Fruit fly (Drosophila melanogaster) whole organism, embryonic: ENCODE results near the gene Sodh2.

ENCODE experiments used
- Awh ChIP-seq: fragments of 200-800 bp; sonication (Bioruptor generic); IDR thresholded peaks from 2 replicates; pipeline ENCODE4, ENCODE4 v1.3.6; 2022; ENCODE audit warnings: missing biosample characterization, missing genetic modification characterization
- B-H2 ChIP-seq: fragments of 200-800 bp; sonication (Bioruptor generic); optimal IDR thresholded peaks from 2 replicates; lab custom pipeline; 2018; ENCODE audit warnings: missing biosample characterization, mild to moderate bottlenecking, missing genetic modification characterization
- CG10274 ChIP-seq: fragments of 200-800 bp; sonication (Bioruptor generic); optimal IDR thresholded peaks from 3 replicates; lab custom pipeline; 2017; ENCODE audit warnings: missing biosample characterization, mild to moderate bottlenecking, missing genetic modification characterization
- CG10959 ChIP-seq: fragments of 200-800 bp; sonication (Bioruptor generic); IDR thresholded peaks from 2 replicates; pipeline ENCODE4 v1.3.6; 2022; ENCODE audit warnings: missing biosample characterization, missing genetic modification characterization
- CG12104 ChIP-seq: fragments of 200-800 bp; sonication (Bioruptor generic); optimal IDR thresholded peaks from 3 replicates; lab custom pipeline; 2016; ENCODE audit warnings: missing biosample characterization, missing genetic modification characterization
- CG12942 ChIP-seq: fragments of 200-800 bp; sonication (Bioruptor generic); optimal IDR thresholded peaks from 3 replicates; lab custom pipeline; 2016; ENCODE audit warnings: missing biosample characterization, missing genetic modification characterization
- CG14050 ChIP-seq: fragments of 200-800 bp; sonication (Bioruptor generic); IDR thresholded peaks from 3 replicates; pipeline ENCODE4 v1.3.6; 2022; ENCODE audit warnings: missing biosample characterization, missing genetic modification characterization
- CG14441 ChIP-seq: fragments of 200-800 bp; sonication (Bioruptor generic); IDR thresholded peaks from 2 replicates; pipeline ENCODE4 v1.3.6; 2022; ENCODE audit warnings: missing biosample characterization, missing genetic modification characterization
- CG15479 ChIP-seq: fragments of 200-800 bp; sonication (Bioruptor generic); optimal IDR thresholded peaks from 3 replicates; lab custom pipeline; 2019; ENCODE audit warnings: missing biosample characterization, mild to moderate bottlenecking, missing genetic modification characterization, moderate library complexity
- CG15601 ChIP-seq: fragments of 200-800 bp; sonication (Bioruptor generic); optimal IDR thresholded peaks from 3 replicates; lab custom pipeline; 2019; ENCODE audit warnings: missing biosample characterization, mild to moderate bottlenecking, missing genetic modification characterization, moderate library complexity
- CG16813 ChIP-seq: fragments of 200-800 bp; sonication (Bioruptor generic); IDR thresholded peaks from 3 replicates; pipeline ENCODE4 v1.3.6; 2022; ENCODE audit warnings: missing biosample characterization, missing genetic modification characterization; ENCODE audit not compliant: partially characterized antibody
- CG17359 ChIP-seq: fragments of 200-800 bp; sonication (Bioruptor generic); optimal IDR thresholded peaks from 3 replicates; lab custom pipeline; 2018; ENCODE audit warnings: missing biosample characterization, mild to moderate bottlenecking, missing genetic modification characterization, moderate library complexity
- CG1792 ChIP-seq: fragments of 200-800 bp; sonication (Bioruptor generic); optimal IDR thresholded peaks from 2 replicates; lab custom pipeline; 2016; ENCODE audit warnings: missing biosample characterization, missing genetic modification characterization
- CG2712 ChIP-seq: fragments of 200-800 bp; optimal IDR thresholded peaks from 3 replicates; lab custom pipeline; 2019; ENCODE audit warnings: missing biosample characterization, mild to moderate bottlenecking, missing genetic modification characterization, moderate library complexity
- CG3163 ChIP-seq: fragments of 200-800 bp; sonication (Bioruptor generic); optimal IDR thresholded peaks from 3 replicates; lab custom pipeline; 2016; ENCODE audit warnings: missing biosample characterization, missing genetic modification characterization
- CG33213 ChIP-seq: fragments of 200-800 bp; sonication (Bioruptor generic); optimal IDR thresholded peaks from 3 replicates; lab custom pipeline; 2016; ENCODE audit warnings: missing biosample characterization, missing genetic modification characterization
- CG5180 ChIP-seq: fragments of 200-800 bp; sonication (Bioruptor generic); optimal IDR thresholded peaks from 3 replicates; lab custom pipeline; 2017; ENCODE audit warnings: missing biosample characterization, missing genetic modification characterization, mild to moderate bottlenecking, moderate library complexity, missing genetic modification reagents
- CG6254 ChIP-seq: fragments of 200-800 bp; sonication (Bioruptor generic); optimal IDR thresholded peaks from 3 replicates; lab custom pipeline; 2017; ENCODE audit warnings: mild to moderate bottlenecking, missing biosample characterization, missing genetic modification reagents, missing genetic modification characterization
- CG6683 ChIP-seq: fragments of 200-800 bp; sonication (Bioruptor generic); optimal IDR thresholded peaks from 2 replicates; lab custom pipeline; 2017; ENCODE audit warnings: missing biosample characterization, mild to moderate bottlenecking, missing genetic modification characterization, missing genetic modification reagents
- CG7271 ChIP-seq: fragments of 200-800 bp; sonication (Bioruptor generic); optimal IDR thresholded peaks from 2 replicates; lab custom pipeline; 2018; ENCODE audit warnings: missing biosample characterization, mild to moderate bottlenecking, missing genetic modification characterization, moderate library complexity
- CG7357 ChIP-seq: fragments of 200-800 bp; sonication (Bioruptor generic); IDR thresholded peaks from 3 replicates; pipeline ENCODE4 v1.3.6; 2022; ENCODE audit warnings: missing biosample characterization, missing genetic modification characterization
- CG8290 ChIP-seq, 3 experiments: fragments of 200-800 bp; sonication (Bioruptor generic); optimal IDR thresholded peaks; 2 replicates each; lab custom pipeline; 2016 to 2019; ENCODE audit warnings: missing biosample characterization in 3 of 3, missing genetic modification characterization in 3 of 3, mild to moderate bottlenecking in 2 of 3, moderate library complexity in 1 of 3
- CG9609 ChIP-seq: fragments of 200-800 bp; sonication (Bioruptor generic); optimal IDR thresholded peaks from 3 replicates; lab custom pipeline; 2016; ENCODE audit warnings: missing biosample characterization, missing genetic modification characterization
- CTCF ChIP-seq: fragments of 200-800 bp; sonication (Bioruptor generic); optimal IDR thresholded peaks from 2 replicates; lab custom pipeline; 2017; ENCODE audit warnings: missing biosample characterization, mild to moderate bottlenecking, missing genetic modification characterization, moderate library complexity
- D ChIP-seq, 2 experiments: fragments of 200-800 bp in 1 of 2; fragments of >200 bp in 1 of 2; sonication (Bioruptor generic) in 1 of 2; optimal IDR thresholded peaks; 2 replicates in 1 of 2; 3 replicates in 1 of 2; lab custom pipeline; 2017; ENCODE audit warnings: mild to moderate bottlenecking in 1 of 2, missing biosample characterization in 1 of 2, missing genetic modification characterization in 1 of 2, missing genetic modification reagents in 1 of 2
- Dek ChIP-seq: fragments of 200-800 bp; sonication (Bioruptor generic); optimal IDR thresholded peaks from 3 replicates; lab custom pipeline; 2019; ENCODE audit warnings: missing biosample characterization, mild to moderate bottlenecking, missing genetic modification characterization, moderate library complexity
- E2f1 ChIP-seq: fragments of 200-800 bp; sonication (Bioruptor generic); IDR thresholded peaks from 2 replicates; pipeline ENCODE4 v1.3.6; 2022; ENCODE audit warnings: missing biosample characterization, missing genetic modification characterization
- Elba2 ChIP-seq: fragments of 200-800 bp; sonication (Bioruptor generic); optimal IDR thresholded peaks from 3 replicates; lab custom pipeline; 2016; ENCODE audit warnings: missing biosample characterization, missing genetic modification characterization
- Ets65A ChIP-seq: fragments of 200-800 bp; sonication (Bioruptor generic); peaks from one replicate; lab custom pipeline; 2016; ENCODE audit warnings: missing biosample characterization, missing genetic modification characterization
- Hr51 ChIP-seq, 2 experiments: fragments of 200-800 bp; sonication (Bioruptor generic); optimal IDR thresholded peaks; 2 replicates in 1 of 2; 3 replicates in 1 of 2; lab custom pipeline; 2016 to 2018; ENCODE audit warnings: missing biosample characterization in 2 of 2, missing genetic modification characterization in 2 of 2, mild to moderate bottlenecking in 1 of 2, moderate library complexity in 1 of 2
- Meics ChIP-seq: fragments of 200-800 bp; sonication (Bioruptor generic); optimal IDR thresholded peaks from 2 replicates; lab custom pipeline; 2017; ENCODE audit warnings: missing biosample characterization, mild to moderate bottlenecking, missing genetic modification characterization
- Myb ChIP-seq: fragments of 200-800 bp; sonication (Bioruptor generic); optimal IDR thresholded peaks from 2 replicates; lab custom pipeline; 2016; ENCODE audit warnings: missing biosample characterization, missing genetic modification characterization
- amos ChIP-seq: fragments of 200-800 bp; sonication (Bioruptor generic); IDR thresholded peaks from 2 replicates; pipeline ENCODE4 v1.3.6; 2022; ENCODE audit warnings: missing biosample characterization, missing genetic modification characterization; ENCODE audit not compliant: partially characterized antibody
- ash1 ChIP-seq: fragments of 200-800 bp; sonication (Bioruptor generic); optimal IDR thresholded peaks from 2 replicates; lab custom pipeline; 2018; ENCODE audit warnings: missing biosample characterization, mild to moderate bottlenecking, missing genetic modification characterization
- bcd ChIP-seq: fragments of 200-800 bp; sonication (Bioruptor generic); optimal IDR thresholded peaks from 2 replicates; lab custom pipeline; 2017; ENCODE audit warnings: missing biosample characterization, mild to moderate bottlenecking, missing genetic modification characterization
- cg ChIP-seq: fragments of 200-800 bp; sonication (Bioruptor generic); optimal IDR thresholded peaks from 3 replicates; lab custom pipeline; 2019; ENCODE audit warnings: missing biosample characterization, mild to moderate bottlenecking, missing genetic modification characterization, moderate library complexity
- chif ChIP-seq, 2 experiments: fragments of 200-800 bp; sonication (Bioruptor generic); optimal IDR thresholded peaks; 3 replicates each; lab custom pipeline; 2016; ENCODE audit warnings: missing biosample characterization in 2 of 2, missing genetic modification characterization in 2 of 2
- eve ChIP-seq, 2 experiments: fragments of >200 bp; optimal IDR thresholded peaks; 2 replicates each; lab custom pipeline; 2017; ENCODE audit warnings: missing biosample characterization in 2 of 2, missing genetic modification characterization in 2 of 2
- fd96Cb ChIP-seq: fragments of 200-800 bp; sonication (Bioruptor generic); optimal IDR thresholded peaks from 2 replicates; lab custom pipeline; 2018; ENCODE audit warnings: missing biosample characterization, mild to moderate bottlenecking, missing genetic modification characterization, moderate library complexity
- gcm ChIP-seq: fragments of 200-800 bp; sonication (Bioruptor generic); optimal IDR thresholded peaks from 2 replicates; lab custom pipeline; 2019; ENCODE audit warnings: missing biosample characterization, mild to moderate bottlenecking, missing genetic modification characterization, moderate library complexity
- ind ChIP-seq: fragments of 200-800 bp; sonication (Bioruptor generic); optimal IDR thresholded peaks from 3 replicates; lab custom pipeline; 2016; ENCODE audit warnings: missing biosample characterization, missing genetic modification characterization
- jing ChIP-seq: fragments of 200-800 bp; sonication (Bioruptor generic); optimal IDR thresholded peaks from 2 replicates; lab custom pipeline; 2018; ENCODE audit warnings: missing biosample characterization, mild to moderate bottlenecking, missing genetic modification characterization
- ken ChIP-seq: fragments of 200-800 bp; sonication (Bioruptor generic); IDR thresholded peaks from 3 replicates; pipeline ENCODE4 v1.3.6; 2022; ENCODE audit warnings: missing biosample characterization, missing genetic modification characterization
- odd ChIP-seq: fragments of 200-800 bp; sonication (Bioruptor generic); optimal IDR thresholded peaks from 2 replicates; lab custom pipeline; 2017; ENCODE audit warnings: missing biosample characterization, mild to moderate bottlenecking, missing genetic modification characterization
- ranshi ChIP-seq: fragments of 200-800 bp; sonication (Bioruptor generic); IDR thresholded peaks from 2 replicates; pipeline ENCODE4 v1.3.6; 2022; ENCODE audit warnings: missing biosample characterization, missing genetic modification characterization
- shn ChIP-seq: fragments of 200-800 bp; sonication (Bioruptor generic); optimal IDR thresholded peaks from 3 replicates; lab custom pipeline; 2016; ENCODE audit warnings: missing biosample characterization, missing genetic modification characterization
- sima ChIP-seq: fragments of 200-800 bp; sonication (Bioruptor generic); optimal IDR thresholded peaks from 2 replicates; lab custom pipeline; 2016; ENCODE audit warnings: missing biosample characterization, missing genetic modification characterization
- slou ChIP-seq: fragments of 200-800 bp; sonication (Bioruptor generic); optimal IDR thresholded peaks from 3 replicates; lab custom pipeline; 2016; ENCODE audit warnings: missing biosample characterization, missing genetic modification characterization
- tgo ChIP-seq: fragments of 200-800 bp; sonication (Bioruptor generic); IDR thresholded peaks from 3 replicates; pipeline ENCODE4 v1.3.6; 2022; ENCODE audit warnings: missing biosample characterization, missing genetic modification characterization

Gene Sodh2

dm6 chr3R:10884031-10884677 lies 8.0 kb downstream of the Sodh2 start (continued):
- no peak for TF ChIP-seq B-H2 (GFP tag; lab: Kevin White, UChicago)
- TF ChIP-seq CG14441 = peak; percentile 90
- peak; percentile 87 for TF ChIP-seq tgo (GFP tag; lab: Robert Waterston, UW)
- TF ChIP-seq CG10959 = no peak
- peak; percentile 84 for TF ChIP-seq Meics (GFP tag; lab: Kevin White, UChicago)
- no peak for TF ChIP-seq Elba2 (GFP tag; lab: Kevin White, UChicago)
- TF ChIP-seq E2f1 = peak; percentile 79
- peak; percentile 3 for TF ChIP-seq cg (GFP tag; lab: Kevin White, UChicago)
- no peak for TF ChIP-seq CG8290 (GFP tag; optimal IDR thresholded peaks at IDR 0.05; lab: Kevin White, UChicago)
- peak in 1 of 2 experiments; percentile 71 for TF ChIP-seq CG8290 (tag; optimal IDR thresholded peaks at IDR 0.05; lab: Kevin White, UChicago)
- peak; percentile 78 for TF ChIP-seq CG2712
- TF ChIP-seq CG12942 = peak; percentile 1
- peak; percentile 23 for TF ChIP-seq Ets65A (GFP tag; lab: Kevin White, UChicago)
- TF ChIP-seq CTCF (GFP tag; lab: Kevin White, UChicago) = no peak
- TF ChIP-seq shn (GFP tag; lab: Kevin White, UChicago) = no peak
- TF ChIP-seq Hr51 (GFP tag; optimal IDR thresholded peaks at IDR 0.05; lab: Kevin White, UChicago) = peak in 1 of 2 experiments; percentile 79
- peak; percentile 67 for TF ChIP-seq CG14050
- TF ChIP-seq Awh = peak; percentile 89
- peak; percentile 84 for TF ChIP-seq Dek
- TF ChIP-seq fd96Cb (tag; lab: Kevin White, UChicago) = peak; percentile 58
- peak; percentile 60 for TF ChIP-seq CG12104 (GFP tag; lab: Kevin White, UChicago)
- TF ChIP-seq CG10274 (GFP tag; lab: Kevin White, UChicago) = peak; percentile 51
- no peak for TF ChIP-seq CG3163 (GFP tag; lab: Kevin White, UChicago)
- TF ChIP-seq odd (GFP tag; lab: Kevin White, UChicago) = peak; percentile 45
- peak; percentile 74 for TF ChIP-seq CG5180 (GFP tag; lab: Kevin White, UChicago)
- no peak for TF ChIP-seq ash1 (GFP tag; lab: Kevin White, UChicago)
- no peak for TF ChIP-seq Myb (GFP tag; lab: Kevin White, UChicago)
- TF ChIP-seq CG16813 = no peak
- peak; percentile 61 for TF ChIP-seq CG7357
- TF ChIP-seq CG7271 = no peak
- no peak; the same call in 1 of the 2 replicates for TF ChIP-seq amos
- peak; percentile 79; the same call in 2 of the 3 replicates for TF ChIP-seq ken (GFP tag; lab: Robert Waterston, UW)
- no peak for TF ChIP-seq CG1792 (GFP tag; lab: Kevin White, UChicago)
- TF ChIP-seq slou (GFP tag; lab: Kevin White, UChicago) = no peak
- TF ChIP-seq CG9609 (GFP tag; lab: Kevin White, UChicago) = no peak
- no peak for TF ChIP-seq D (optimal IDR thresholded peaks at IDR 0.05; lab: Kevin White, UChicago)
- TF ChIP-seq D (GFP tag; optimal IDR thresholded peaks at IDR 0.05; lab: Kevin White, UChicago) = peak; percentile 19
- no peak for TF ChIP-seq chif (GFP tag; optimal IDR thresholded peaks at IDR 0.05; lab: Kevin White, UChicago)
- TF ChIP-seq jing (GFP tag; lab: Kevin White, UChicago) = peak; percentile 2
- TF ChIP-seq eve (GFP tag; optimal IDR thresholded peaks at IDR 0.05; lab: Kevin White, UChicago) = no peak
- peak; percentile 31 for TF ChIP-seq gcm (GFP tag; lab: Kevin White, UChicago)
- peak; percentile 22 for TF ChIP-seq CG33213 (GFP tag; lab: Kevin White, UChicago)
- TF ChIP-seq sima (GFP tag; lab: Kevin White, UChicago) = no peak
- no peak for TF ChIP-seq CG15601 (tag; lab: Kevin White, UChicago)
- peak; percentile 44 for TF ChIP-seq CG6683 (GFP tag; lab: Kevin White, UChicago)
- peak; percentile 88 for TF ChIP-seq CG17359
- TF ChIP-seq CG15479 (GFP tag; lab: Kevin White, UChicago) = no peak
- TF ChIP-seq bcd (GFP tag; lab: Kevin White, UChicago) = peak; percentile 80
- TF ChIP-seq ranshi (GFP tag; lab: Robert Waterston, UW) = peak; percentile 79
- TF ChIP-seq CG6254 (GFP tag; lab: Kevin White, UChicago) = peak; percentile 44
- TF ChIP-seq ind = peak; percentile 65
